Worm (Caenorhabditis elegans): ENCODE data around the gene sru-11.

ce11 chrIV:13619203-13619602 is 34.5 kb downstream of the sru-11 start, which contains the start of gene C08F11.3:
- TF ChIP-seq jun-1 (tag; optimal IDR thresholded peaks at IDR 0.05) (no peak), unc-62 (GFP tag; optimal IDR thresholded peaks at IDR 0.05) (no peak), ZK546.5 (tag; optimal IDR thresholded peaks at IDR 0.05) (no peak), nhr-12 (tag; optimal IDR thresholded peaks at IDR 0.05) (no peak), nhr-77 (tag; optimal IDR thresholded peaks at IDR 0.05) (no peak), lin-39 (tag; optimal IDR thresholded peaks at IDR 0.05) (no peak), elt-3 (tag; optimal IDR thresholded peaks at IDR 0.05) (no peak), ama-1 (optimal IDR thresholded peaks at IDR 0.05) (no peak), eor-1 (tag; optimal IDR thresholded peaks at IDR 0.05) (no peak)

All from whole organism, L3 larva.